Fruit fly (Drosophila melanogaster) whole organism, prepupa: ENCODE data around the gene Cpr67B.

Experiments used
- Blimp-1 ChIP-seq: fragments of 200-800 bp; sonication (Bioruptor generic); optimal IDR thresholded peaks from 3 replicates; lab custom pipeline; 2017; ENCODE audit warnings: missing biosample characterization, missing genetic modification characterization, mild to moderate bottlenecking, moderate library complexity, missing genetic modification reagents
- CG10631 ChIP-seq: fragments of 200-800 bp; sonication (Bioruptor generic); optimal IDR thresholded peaks from 2 replicates; lab custom pipeline; 2016; ENCODE audit warnings: missing biosample characterization, missing genetic modification characterization
- CG10669 ChIP-seq: fragments of 200-800 bp; sonication (Bioruptor generic); optimal IDR thresholded peaks from 3 replicates; lab custom pipeline; 2018; ENCODE audit warnings: missing biosample characterization, mild to moderate bottlenecking, missing genetic modification characterization, moderate library complexity
- CG11762 ChIP-seq: fragments of 200-800 bp; sonication (Bioruptor generic); optimal IDR thresholded peaks from 3 replicates; lab custom pipeline; 2016; ENCODE audit warnings: missing biosample characterization, missing genetic modification characterization; ENCODE audit not compliant: insufficient read depth
- CG11902 ChIP-seq: fragments of 200-800 bp; sonication (Bioruptor generic); optimal IDR thresholded peaks from 3 replicates; lab custom pipeline; 2016; ENCODE audit warnings: missing biosample characterization, missing genetic modification characterization
- CG15336 ChIP-seq: fragments of 200-800 bp; sonication (Bioruptor generic); IDR thresholded peaks from 2 replicates; pipeline ENCODE4 v1.3.6; 2022; ENCODE audit warnings: missing biosample characterization, missing genetic modification characterization
- CG1621 ChIP-seq: fragments of 200-800 bp; sonication (Bioruptor generic); optimal IDR thresholded peaks from 3 replicates; lab custom pipeline; 2018; ENCODE audit warnings: missing biosample characterization, mild to moderate bottlenecking, missing genetic modification characterization
- CG31627 ChIP-seq: fragments of 200-800 bp; sonication (Bioruptor generic); optimal IDR thresholded peaks from 3 replicates; lab custom pipeline; 2016; ENCODE audit warnings: missing biosample characterization, missing genetic modification characterization
- CG32006 ChIP-seq: fragments of 200-800 bp; sonication (Bioruptor generic); optimal IDR thresholded peaks from 3 replicates; lab custom pipeline; 2017; ENCODE audit warnings: missing biosample characterization, mild to moderate bottlenecking, missing genetic modification characterization
- CG3919 ChIP-seq: fragments of 200-800 bp; sonication (Bioruptor generic); optimal IDR thresholded peaks from 3 replicates; lab custom pipeline; 2016; ENCODE audit warnings: missing biosample characterization, missing genetic modification characterization
- CG6276 ChIP-seq: fragments of 200-800 bp; sonication (Bioruptor generic); optimal IDR thresholded peaks from 2 replicates; lab custom pipeline; 2017; ENCODE audit warnings: missing biosample characterization, mild to moderate bottlenecking, missing genetic modification characterization
- CG6854 ChIP-seq: fragments of 200-800 bp; sonication (Bioruptor generic); optimal IDR thresholded peaks from 2 replicates; lab custom pipeline; 2017; ENCODE audit warnings: missing biosample characterization, mild to moderate bottlenecking, missing genetic modification characterization
- CG7368 ChIP-seq: fragments of 200-800 bp; sonication (Bioruptor generic); optimal IDR thresholded peaks from 3 replicates; lab custom pipeline; 2016; ENCODE audit warnings: missing biosample characterization, missing genetic modification characterization
- CG8119 ChIP-seq: fragments of 200-800 bp; sonication (Bioruptor generic); IDR thresholded peaks from 3 replicates; pipeline ENCODE4 v1.3.6; 2022; ENCODE audit warnings: missing biosample characterization, missing genetic modification characterization
- CG9139 ChIP-seq: fragments of 200-800 bp; sonication (Bioruptor generic); optimal IDR thresholded peaks from 3 replicates; lab custom pipeline; 2017; ENCODE audit warnings: missing biosample characterization, mild to moderate bottlenecking, missing genetic modification characterization
- Eip78C ChIP-seq: fragments of 200-800 bp; sonication (Bioruptor generic); peaks from one replicate; lab custom pipeline; 2016; ENCODE audit warnings: missing biosample characterization, missing genetic modification characterization
- Eip93F ChIP-seq: fragments of 200-800 bp; sonication (Bioruptor generic); optimal IDR thresholded peaks from 2 replicates; lab custom pipeline; 2016; ENCODE audit warnings: missing biosample characterization, mild to moderate bottlenecking, missing genetic modification characterization
- Ets21C ChIP-seq: fragments of 200-800 bp; sonication (Bioruptor generic); optimal IDR thresholded peaks from 3 replicates; lab custom pipeline; 2016; ENCODE audit warnings: missing biosample characterization, missing genetic modification characterization
- Gug ChIP-seq: fragments of 200-800 bp; sonication (Bioruptor generic); IDR thresholded peaks from 2 replicates; pipeline ENCODE4 v1.3.6; 2022; ENCODE audit warnings: missing biosample characterization, missing genetic modification characterization
- Hr38 ChIP-seq: sonication (Bioruptor generic); optimal IDR thresholded peaks from 2 replicates; lab custom pipeline; 2016; ENCODE audit warnings: missing biosample characterization, missing genetic modification characterization
- Hr4 ChIP-seq: fragments of 200-800 bp; sonication (Bioruptor generic); optimal IDR thresholded peaks from 3 replicates; lab custom pipeline; 2016; ENCODE audit warnings: missing biosample characterization, missing genetic modification characterization
- Lpt ChIP-seq: fragments of 200-800 bp; sonication (Bioruptor generic); optimal IDR thresholded peaks from 3 replicates; lab custom pipeline; 2016; ENCODE audit warnings: missing biosample characterization, missing genetic modification characterization
- Met ChIP-seq: fragments of 200-800 bp; sonication (Bioruptor generic); optimal IDR thresholded peaks from 3 replicates; lab custom pipeline; 2016; ENCODE audit warnings: missing biosample characterization, missing genetic modification characterization
- OdsH ChIP-seq: fragments of 200-800 bp; sonication (Bioruptor generic); optimal IDR thresholded peaks from 3 replicates; lab custom pipeline; 2016; ENCODE audit warnings: missing biosample characterization, missing genetic modification characterization
- Smox ChIP-seq: fragments of 200-800 bp; sonication (Bioruptor generic); optimal IDR thresholded peaks from 3 replicates; lab custom pipeline; 2016; ENCODE audit warnings: missing biosample characterization, missing genetic modification characterization
- Sox102F ChIP-seq: fragments of 200-800 bp; sonication (Bioruptor generic); optimal IDR thresholded peaks from 2 replicates; lab custom pipeline; 2016; ENCODE audit warnings: missing biosample characterization, mild to moderate bottlenecking, missing genetic modification characterization
- Sox15 ChIP-seq: fragments of 200-800 bp; sonication (Bioruptor generic); optimal IDR thresholded peaks from 3 replicates; lab custom pipeline; 2016; ENCODE audit warnings: missing biosample characterization, missing genetic modification characterization
- achi ChIP-seq: fragments of 200-800 bp; sonication (Bioruptor generic); optimal IDR thresholded peaks from 3 replicates; lab custom pipeline; 2016; ENCODE audit warnings: missing biosample characterization, missing genetic modification characterization
- cyc ChIP-seq: fragments of 200-800 bp; sonication (Bioruptor generic); optimal IDR thresholded peaks from 3 replicates; lab custom pipeline; 2016; ENCODE audit warnings: missing biosample characterization, missing genetic modification characterization
- dac ChIP-seq: fragments of 200-800 bp; sonication (Bioruptor generic); optimal IDR thresholded peaks from 2 replicates; lab custom pipeline; 2017; ENCODE audit warnings: missing biosample characterization, mild to moderate bottlenecking, missing genetic modification characterization
- eg ChIP-seq: fragments of 200-800 bp; sonication (Bioruptor generic); IDR thresholded peaks from 3 replicates; pipeline ENCODE4 v1.3.6; 2022; ENCODE audit warnings: missing biosample characterization, missing genetic modification characterization
- fd59A ChIP-seq: fragments of 200-800 bp; sonication (Bioruptor generic); optimal IDR thresholded peaks from 2 replicates; lab custom pipeline; 2017; ENCODE audit warnings: missing biosample characterization, mild to moderate bottlenecking, missing genetic modification characterization, missing genetic modification reagents
- fkh ChIP-seq: fragments of 200-800 bp; sonication (Bioruptor generic); optimal IDR thresholded peaks from 3 replicates; lab custom pipeline; 2017; ENCODE audit warnings: missing biosample characterization, mild to moderate bottlenecking, missing genetic modification characterization, moderate library complexity
- lz ChIP-seq: fragments of 200-800 bp; sonication (Bioruptor generic); optimal IDR thresholded peaks from 3 replicates; lab custom pipeline; 2016; ENCODE audit warnings: missing biosample characterization, missing genetic modification characterization
- salr ChIP-seq, 2 experiments: fragments of 200-800 bp; sonication (Bioruptor generic); optimal IDR thresholded peaks; 3 replicates each; lab custom pipeline; 2016 to 2018; ENCODE audit warnings: missing biosample characterization in 2 of 2, missing genetic modification characterization in 2 of 2, mild to moderate bottlenecking in 1 of 2
- ss ChIP-seq, 2 experiments: fragments of 200-800 bp; sonication (Bioruptor generic); optimal IDR thresholded peaks; 2 replicates in 1 of 2; 3 replicates in 1 of 2; lab custom pipeline; 2017 to 2018; ENCODE audit warnings: mild to moderate bottlenecking in 2 of 2, missing biosample characterization in 2 of 2, missing genetic modification characterization in 2 of 2, moderate library complexity in 1 of 2
- svp ChIP-seq: fragments of 200-800 bp; sonication (Bioruptor generic); peaks from one replicate; lab custom pipeline; 2016; ENCODE audit warnings: missing biosample characterization, missing genetic modification characterization
- topi ChIP-seq: fragments of 200-800 bp; sonication (Bioruptor generic); optimal IDR thresholded peaks from 3 replicates; lab custom pipeline; 2016; ENCODE audit warnings: missing biosample characterization, missing genetic modification characterization
- vri ChIP-seq: fragments of 200-800 bp; sonication (Bioruptor generic); optimal IDR thresholded peaks from 3 replicates; lab custom pipeline; 2016; ENCODE audit warnings: missing biosample characterization, mild to moderate bottlenecking, missing genetic modification characterization

Cpr67B gene

dm6 chr3L:9373374-9374004 is 31.1 kb upstream of the Cpr67B start (continued):
- peak; percentile 89 for TF ChIP-seq CG32006 (GFP tag; lab: Kevin White, UChicago)
- peak; percentile 91 for TF ChIP-seq CG8119
- peak; percentile 84 for TF ChIP-seq Hr4 (GFP tag; lab: Kevin White, UChicago)
- TF ChIP-seq eg (GFP tag; lab: Robert Waterston, UW) = peak; percentile 86
- TF ChIP-seq CG11902 (GFP tag; lab: Kevin White, UChicago) = peak; percentile 39
- TF ChIP-seq achi (GFP tag; lab: Kevin White, UChicago) = peak; percentile 83
- TF ChIP-seq topi = peak; percentile 81
- TF ChIP-seq dac (GFP tag; lab: Kevin White, UChicago) = peak; percentile 49
- peak; percentile 65 for TF ChIP-seq CG7368 (GFP tag; lab: Kevin White, UChicago)
- TF ChIP-seq svp (GFP tag; lab: Kevin White, UChicago) = peak; percentile 82
- TF ChIP-seq Blimp-1 (GFP tag; lab: Kevin White, UChicago) = peak; percentile 27
- peak; percentile 8 to 56 for TF ChIP-seq salr (GFP tag; optimal IDR thresholded peaks at IDR 0.05; lab: Kevin White, UChicago)
- TF ChIP-seq Sox15 (GFP tag; lab: Kevin White, UChicago) = peak; percentile 7
- TF ChIP-seq Met (GFP tag; lab: Kevin White, UChicago) = peak; percentile 81
- TF ChIP-seq CG10631 (GFP tag; lab: Kevin White, UChicago) = peak; percentile 83
- peak; percentile 84 for TF ChIP-seq Smox (GFP tag; lab: Kevin White, UChicago)
- TF ChIP-seq Sox102F = peak; percentile 65
- TF ChIP-seq fkh (GFP tag; lab: Kevin White, UChicago) = peak; percentile 20
- TF ChIP-seq CG1621 = peak; percentile 31
- TF ChIP-seq Gug (GFP tag; lab: Robert Waterston, UW) = peak; percentile 78
- peak; percentile 43 for TF ChIP-seq CG31627
- TF ChIP-seq CG10669 = peak; percentile 69
- peak; percentile 86 for TF ChIP-seq CG3919 (GFP tag; lab: Kevin White, UChicago)
- no peak for TF ChIP-seq Hr38 (GFP tag; lab: Kevin White, UChicago)
- peak; percentile 69 for TF ChIP-seq lz (GFP tag; lab: Kevin White, UChicago)
- TF ChIP-seq CG6276 (GFP tag; lab: Kevin White, UChicago) = peak; percentile 83
- peak; percentile 18 for TF ChIP-seq CG6854 (GFP tag; lab: Kevin White, UChicago)
- TF ChIP-seq, all 60 proteins: peak for 57

dm6 chr3L:9375130-9375529 is 29.5 kb upstream of the Cpr67B start, which contains the start of gene CG4461:
Gene CG4461 (plus strand): TSS chr3L:9375430.
- TF ChIP-seq Met (GFP tag; lab: Kevin White, UChicago) (no peak), achi (GFP tag; lab: Kevin White, UChicago) (no peak), CG9139 (GFP tag; lab: Kevin White, UChicago) (no peak), OdsH (no peak), fd59A (no peak), svp (GFP tag; lab: Kevin White, UChicago) (no peak), Ets21C (GFP tag; lab: Kevin White, UChicago) (no peak), vri (no peak), lz (GFP tag; lab: Kevin White, UChicago) (no peak), topi (no peak), Eip93F (no peak), CG7368 (GFP tag; lab: Kevin White, UChicago) (no peak), Eip78C (no peak), Lpt (no peak), CG3919 (GFP tag; lab: Kevin White, UChicago) (no peak), salr (GFP tag; optimal IDR thresholded peaks at IDR 0.05; lab: Kevin White, UChicago) (no peak), Sox15 (GFP tag; lab: Kevin White, UChicago) (no peak)

dm6 chr3L:9376573-9376972 is 28.0 kb upstream of the Cpr67B start:
- TF ChIP-seq cyc (no peak), svp (GFP tag; lab: Kevin White, UChicago) (no peak), CG32006 (GFP tag; lab: Kevin White, UChicago) (no peak), vri (no peak), CG1621 (no peak), ss (GFP tag; optimal IDR thresholded peaks at IDR 0.05; lab: Kevin White, UChicago) (no peak), CG8119 (no peak), CG11762 (GFP tag; lab: Kevin White, UChicago) (no peak), CG15336 (no peak), Smox (GFP tag; lab: Kevin White, UChicago) (no peak), CG10631 (GFP tag; lab: Kevin White, UChicago) (no peak), fkh (GFP tag; lab: Kevin White, UChicago) (no peak), CG31627 (no peak)
